Fruit fly (Drosophila melanogaster) whole organism, embryonic: Measurements from ENCODE around the gene CG8560.

ENCODE experiments used
- Adf1 ChIP-seq: fragments of 200-800 bp; sonication (Bioruptor generic); IDR thresholded peaks from 2 replicates; pipeline ENCODE4 v1.3.6; 2022; ENCODE audit warnings: missing biosample characterization, missing genetic modification characterization
- CG1024 ChIP-seq: fragments of 200-800 bp; sonication (Bioruptor generic); IDR thresholded peaks from 2 replicates; pipeline ENCODE4 v1.3.6; 2022; ENCODE audit warnings: missing biosample characterization, missing genetic modification characterization
- CG11398 ChIP-seq: fragments of 200-800 bp; sonication (Bioruptor generic); optimal IDR thresholded peaks from 2 replicates; lab custom pipeline; 2016; ENCODE audit warnings: missing biosample characterization, missing genetic modification characterization
- CG11504 ChIP-seq: fragments of 200-800 bp; sonication (Bioruptor generic); optimal IDR thresholded peaks from 3 replicates; lab custom pipeline; 2019; ENCODE audit warnings: missing biosample characterization, mild to moderate bottlenecking, missing genetic modification characterization, moderate library complexity
- CG12104 ChIP-seq: fragments of 200-800 bp; sonication (Bioruptor generic); optimal IDR thresholded peaks from 3 replicates; lab custom pipeline; 2016; ENCODE audit warnings: missing biosample characterization, missing genetic modification characterization
- CG2116 ChIP-seq: fragments of 200-800 bp; sonication (Bioruptor generic); optimal IDR thresholded peaks from 3 replicates; lab custom pipeline; 2018; ENCODE audit warnings: missing biosample characterization, mild to moderate bottlenecking, missing genetic modification characterization
- CG3065 ChIP-seq: fragments of 200-800 bp; sonication (Bioruptor generic); optimal IDR thresholded peaks from 2 replicates; lab custom pipeline; 2016; ENCODE audit warnings: missing biosample characterization, missing genetic modification characterization
- CG34422 ChIP-seq: fragments of 200-800 bp; sonication (Bioruptor generic); IDR thresholded peaks from 3 replicates; pipeline ENCODE4 v1.3.6; 2022; ENCODE audit warnings: missing biosample characterization, missing genetic modification characterization
- CG42726 ChIP-seq: fragments of 200-800 bp; sonication (Bioruptor generic); IDR thresholded peaks from 2 replicates; pipeline ENCODE4 v1.3.6; 2022; ENCODE audit warnings: missing biosample characterization, missing genetic modification characterization; ENCODE audit not compliant: partially characterized antibody
- CG4328 ChIP-seq: fragments of 200-800 bp; sonication (Bioruptor generic); optimal IDR thresholded peaks from 3 replicates; lab custom pipeline; 2017; ENCODE audit warnings: missing biosample characterization, missing genetic modification reagents, missing genetic modification characterization
- CG4730 ChIP-seq: fragments of 200-800 bp; sonication (Bioruptor generic); IDR thresholded peaks from 2 replicates; pipeline ENCODE4 v1.3.6; 2022; ENCODE audit warnings: missing biosample characterization, missing genetic modification characterization
- CG4820 ChIP-seq: fragments of 200-800 bp; sonication (Bioruptor generic); optimal IDR thresholded peaks from 3 replicates; lab custom pipeline; 2016; ENCODE audit warnings: missing biosample characterization, missing genetic modification characterization
- CG5180 ChIP-seq: fragments of 200-800 bp; sonication (Bioruptor generic); optimal IDR thresholded peaks from 3 replicates; lab custom pipeline; 2017; ENCODE audit warnings: missing biosample characterization, missing genetic modification characterization, mild to moderate bottlenecking, moderate library complexity, missing genetic modification reagents
- CG6683 ChIP-seq: fragments of 200-800 bp; sonication (Bioruptor generic); optimal IDR thresholded peaks from 2 replicates; lab custom pipeline; 2017; ENCODE audit warnings: missing biosample characterization, mild to moderate bottlenecking, missing genetic modification characterization, missing genetic modification reagents
- CG9609 ChIP-seq: fragments of 200-800 bp; sonication (Bioruptor generic); optimal IDR thresholded peaks from 3 replicates; lab custom pipeline; 2016; ENCODE audit warnings: missing biosample characterization, missing genetic modification characterization
- Camta ChIP-seq: fragments of 200-800 bp; sonication (Bioruptor generic); optimal IDR thresholded peaks from 2 replicates; lab custom pipeline; 2016; ENCODE audit warnings: missing biosample characterization, missing genetic modification characterization
- Dad ChIP-seq: fragments of 200-800 bp; sonication (Bioruptor generic); optimal IDR thresholded peaks from 3 replicates; lab custom pipeline; 2016; ENCODE audit warnings: missing biosample characterization, missing genetic modification characterization
- Elba2 ChIP-seq: fragments of 200-800 bp; sonication (Bioruptor generic); optimal IDR thresholded peaks from 3 replicates; lab custom pipeline; 2016; ENCODE audit warnings: missing biosample characterization, missing genetic modification characterization
- H2.0 ChIP-seq: fragments of 200-800 bp; sonication (Bioruptor generic); IDR thresholded peaks from 2 replicates; pipeline ENCODE4 v1.3.6; 2022; ENCODE audit warnings: missing biosample characterization, missing genetic modification characterization
- HLH3B ChIP-seq: fragments of 200-800 bp; sonication (Bioruptor generic); IDR thresholded peaks from 2 replicates; pipeline ENCODE4 v1.3.6; 2022; ENCODE audit warnings: missing biosample characterization, missing genetic modification characterization
- HLH4C ChIP-seq: fragments of 200-800 bp; sonication (Bioruptor generic); IDR thresholded peaks from 3 replicates; pipeline ENCODE4 v1.3.6; 2022; ENCODE audit warnings: missing biosample characterization, missing genetic modification characterization; ENCODE audit not compliant: partially characterized antibody
- Hmx ChIP-seq: fragments of 200-800 bp; sonication (Bioruptor generic); optimal IDR thresholded peaks from 2 replicates; lab custom pipeline; 2016; ENCODE audit warnings: missing biosample characterization, missing genetic modification characterization
- Lhr ChIP-seq: fragments of 200-800 bp; sonication (Bioruptor generic); optimal IDR thresholded peaks from 3 replicates; lab custom pipeline; 2017; ENCODE audit warnings: mild to moderate bottlenecking, missing biosample characterization, missing genetic modification reagents, missing genetic modification characterization
- Poxn ChIP-seq: fragments of 200-800 bp; sonication (Bioruptor generic); IDR thresholded peaks from 2 replicates; pipeline ENCODE4 v1.3.6; 2022; ENCODE audit warnings: missing biosample characterization, missing genetic modification characterization
- Six4 ChIP-seq: fragments of 200-800 bp; sonication (Bioruptor generic); optimal IDR thresholded peaks from 2 replicates; lab custom pipeline; 2016; ENCODE audit warnings: missing biosample characterization, missing genetic modification characterization
- Sry-β ChIP-seq: fragments of 200-800 bp; sonication (Bioruptor generic); optimal IDR thresholded peaks from 2 replicates; lab custom pipeline; 2018; ENCODE audit warnings: missing biosample characterization, mild to moderate bottlenecking, missing genetic modification characterization, moderate library complexity
- Ssrp ChIP-seq: fragments of 200-800 bp; sonication (Bioruptor generic); optimal IDR thresholded peaks from 2 replicates; lab custom pipeline; 2018; ENCODE audit warnings: missing biosample characterization, mild to moderate bottlenecking, missing genetic modification characterization, moderate library complexity
- Trl ChIP-seq, 3 experiments: fragments of >200 bp in 2 of 3; fragments of 200-800 bp in 1 of 3; sonication (Bioruptor generic) in 1 of 3; optimal IDR thresholded peaks; 2 replicates in 1 of 3; 3 replicates in 2 of 3; lab custom pipeline; 2016 to 2017; ENCODE audit warnings: missing biosample characterization in 1 of 3, missing genetic modification characterization in 1 of 3
- abd-A ChIP-seq: fragments of 200-800 bp; sonication (Bioruptor generic); optimal IDR thresholded peaks from 3 replicates; lab custom pipeline; 2019; ENCODE audit warnings: missing biosample characterization, mild to moderate bottlenecking, missing genetic modification characterization, moderate library complexity
- btn ChIP-seq: fragments of 200-800 bp; sonication (Bioruptor generic); optimal IDR thresholded peaks from 2 replicates; lab custom pipeline; 2016; ENCODE audit warnings: missing biosample characterization, missing genetic modification characterization
- cad ChIP-seq: fragments of >200 bp; optimal IDR thresholded peaks from 2 replicates; lab custom pipeline; 2017; ENCODE audit warnings: missing biosample characterization, missing genetic modification characterization
- dan ChIP-seq: fragments of 200-800 bp; sonication (Bioruptor generic); IDR thresholded peaks from 2 replicates; pipeline ENCODE4 v1.3.6; 2022; ENCODE audit warnings: missing biosample characterization, missing genetic modification characterization
- danr ChIP-seq: fragments of 200-800 bp; sonication (Bioruptor generic); IDR thresholded peaks from 2 replicates; pipeline ENCODE4 v1.3.6; 2022; ENCODE audit warnings: missing biosample characterization, missing genetic modification characterization
- disco-r ChIP-seq: fragments of 200-800 bp; sonication (Bioruptor generic); optimal IDR thresholded peaks from 2 replicates; lab custom pipeline; 2016; ENCODE audit warnings: missing biosample characterization, missing genetic modification characterization
- gro ChIP-seq: fragments of 200-800 bp; sonication (Bioruptor generic); optimal IDR thresholded peaks from 2 replicates; lab custom pipeline; 2016; ENCODE audit warnings: missing biosample characterization, missing genetic modification characterization
- gt ChIP-seq: fragments of 200-800 bp; sonication (Bioruptor generic); IDR thresholded peaks from 2 replicates; pipeline ENCODE4 v1.3.6; 2022; ENCODE audit warnings: missing biosample characterization, missing genetic modification characterization
- knrl ChIP-seq: fragments of 200-800 bp; sonication (Bioruptor generic); IDR thresholded peaks from 3 replicates; pipeline ENCODE4 v1.3.6; 2022; ENCODE audit warnings: missing biosample characterization, missing genetic modification characterization; ENCODE audit not compliant: partially characterized antibody
- lilli ChIP-seq: fragments of 200-800 bp; sonication (Bioruptor generic); optimal IDR thresholded peaks from 3 replicates; lab custom pipeline; 2016; ENCODE audit warnings: missing biosample characterization, missing genetic modification characterization
- nerfin-2 ChIP-seq: fragments of 200-800 bp; sonication (Bioruptor generic); IDR thresholded peaks from 2 replicates; pipeline ENCODE4 v1.3.6; 2022; ENCODE audit warnings: missing biosample characterization, missing genetic modification characterization; ENCODE audit not compliant: partially characterized antibody
- pan ChIP-seq, 4 experiments: fragments of >200 bp in 3 of 4; fragments of 200-800 bp in 1 of 4; sonication (Bioruptor generic) in 1 of 4; optimal IDR thresholded peaks in 3 of 4; IDR thresholded peaks in 1 of 4; 2 replicates each; pipeline versions ENCODE4 v1.3.6 to Lab custom; 2017 to 2022; ENCODE audit warnings: missing biosample characterization in 2 of 4, missing genetic modification characterization in 2 of 4, mixed read lengths in 1 of 4
- prd ChIP-seq, 3 experiments: fragments of >200 bp in 2 of 3; fragments of 200-800 bp in 1 of 3; sonication (Bioruptor generic) in 1 of 3; optimal IDR thresholded peaks in 2 of 3; IDR thresholded peaks in 1 of 3; 2 replicates in 2 of 3; 3 replicates in 1 of 3; pipeline versions ENCODE4 v1.3.6 to Lab custom; 2017 to 2022; ENCODE audit warnings: missing biosample characterization in 1 of 3, missing genetic modification characterization in 1 of 3
- sens ChIP-seq: fragments of 200-800 bp; sonication (Bioruptor generic); peaks from one replicate; lab custom pipeline; 2016; ENCODE audit warnings: missing biosample characterization, missing genetic modification characterization
- sob ChIP-seq: fragments of 200-800 bp; sonication (Bioruptor generic); IDR thresholded peaks from 2 replicates; pipeline ENCODE4 v1.3.6; 2022; ENCODE audit warnings: missing biosample characterization, missing genetic modification characterization
- ssp ChIP-seq: fragments of 200-800 bp; sonication (Bioruptor generic); IDR thresholded peaks from 2 replicates; pipeline ENCODE4 v1.3.6; 2022; ENCODE audit warnings: missing biosample characterization, missing genetic modification characterization
- tup ChIP-seq: fragments of 200-800 bp; sonication (Bioruptor generic); optimal IDR thresholded peaks from 2 replicates; lab custom pipeline; 2016; ENCODE audit warnings: missing biosample characterization, mild to moderate bottlenecking, missing genetic modification characterization, moderate library complexity
- vvl ChIP-seq: fragments of 200-800 bp; sonication (Bioruptor generic); IDR thresholded peaks from 2 replicates; pipeline ENCODE4 v1.3.6; 2022; ENCODE audit warnings: missing biosample characterization, missing genetic modification characterization
- z ChIP-seq: fragments of 200-800 bp; sonication (Bioruptor generic); IDR thresholded peaks from 3 replicates; pipeline ENCODE4 v1.3.6; 2022; ENCODE audit warnings: missing biosample characterization, missing genetic modification characterization
- zf30C ChIP-seq: fragments of 200-800 bp; sonication (Bioruptor generic); optimal IDR thresholded peaks from 3 replicates; lab custom pipeline; 2018; ENCODE audit warnings: missing biosample characterization, mild to moderate bottlenecking, missing genetic modification characterization

The CG8560 gene

dm6 chr3L:7364717-7365278 is 39.2 kb downstream of the CG8560 start (continued):
- TF ChIP-seq abd-A (tag; lab: Kevin White, UChicago) (no peak), sens (GFP tag; lab: Kevin White, UChicago) (peak; percentile 61), Lhr (GFP tag; lab: Kevin White, UChicago) (no peak), CG4328 (no peak), HLH3B (GFP tag; lab: Robert Waterston, UW) (no peak), CG34422 (GFP tag; lab: Robert Waterston, UW) (0 out of 3 replicates have a peak, but pooled peaks have one; percentile 14), CG42726 (GFP tag; lab: Robert Waterston, UW) (no peak)

- peak; percentile 45 to 57 for TF ChIP-seq Trl (optimal IDR thresholded peaks at IDR 0.05; lab: Kevin White, UChicago)
- TF ChIP-seq Trl (GFP tag; optimal IDR thresholded peaks at IDR 0.05; lab: Kevin White, UChicago), result no peak
- TF ChIP-seq Camta (GFP tag; lab: Kevin White, UChicago), result no peak
- TF ChIP-seq CG4820, result peak; percentile 98
- no peak for TF ChIP-seq pan (optimal IDR thresholded peaks at IDR 0.05; lab: Kevin White, UChicago)
- TF ChIP-seq pan (GFP tag; optimal IDR thresholded peaks at IDR 0.05 in 1 of 2, IDR thresholded peaks at IDR 0.05 in 1 of 2), result peak in 1 of 2 experiments; percentile 56
- TF ChIP-seq CG9609 (GFP tag; lab: Kevin White, UChicago), result no peak
- peak; percentile 46; the same call in 1 of the 2 replicates for TF ChIP-seq CG1024 (GFP tag; lab: Robert Waterston, UW)
- TF ChIP-seq HLH4C, result no peak
- TF ChIP-seq CG2116 (GFP tag; lab: Kevin White, UChicago), result no peak
- TF ChIP-seq ssp (GFP tag; lab: Robert Waterston, UW), result no peak
- TF ChIP-seq Dad (GFP tag; lab: Kevin White, UChicago), result peak; percentile 23
- TF ChIP-seq disco-r (GFP tag; lab: Kevin White, UChicago), result no peak
- no peak for TF ChIP-seq Adf1 (GFP tag; lab: Robert Waterston, UW)
- no peak for TF ChIP-seq danr (GFP tag; lab: Robert Waterston, UW)
- TF ChIP-seq CG4730 (GFP tag; lab: Robert Waterston, UW), result no peak
- no peak for TF ChIP-seq gt
- TF ChIP-seq tup, result no peak
- no peak for TF ChIP-seq Poxn
- TF ChIP-seq Six4 (GFP tag; lab: Kevin White, UChicago), result no peak
- no peak for TF ChIP-seq CG12104 (GFP tag; lab: Kevin White, UChicago)
- peak; percentile 41 for TF ChIP-seq CG11504
- no peak for TF ChIP-seq Sry-β
- TF ChIP-seq H2.0 (GFP tag; lab: Robert Waterston, UW), result no peak
- no peak for TF ChIP-seq sob (GFP tag; lab: Robert Waterston, UW)
- no peak for TF ChIP-seq Ssrp (tag; lab: Kevin White, UChicago)
- TF ChIP-seq prd (optimal IDR thresholded peaks at IDR 0.05; lab: Kevin White, UChicago), result no peak
- peak; percentile 32; the same call in 1 of the 3 replicates for TF ChIP-seq prd (GFP tag; IDR thresholded peaks at IDR 0.05; lab: Robert Waterston, UW)
- TF ChIP-seq lilli (GFP tag; lab: Kevin White, UChicago), result no peak
- no peak for TF ChIP-seq zf30C (GFP tag; lab: Kevin White, UChicago)
- peak; percentile 88 for TF ChIP-seq Elba2 (GFP tag; lab: Kevin White, UChicago)
- no peak for TF ChIP-seq Hmx
- TF ChIP-seq vvl, result peak; percentile 64; the same call in 1 of the 2 replicates
- no peak for TF ChIP-seq knrl (GFP tag; lab: Robert Waterston, UW)
- no peak for TF ChIP-seq z (GFP tag; lab: Robert Waterston, UW)
- TF ChIP-seq CG5180 (GFP tag; lab: Kevin White, UChicago), result no peak
- TF ChIP-seq CG11398, result no peak
- TF ChIP-seq btn (GFP tag; lab: Kevin White, UChicago), result no peak
- TF ChIP-seq CG6683 (GFP tag; lab: Kevin White, UChicago), result no peak
- TF ChIP-seq nerfin-2 (GFP tag; lab: Robert Waterston, UW), result no peak
- no peak for TF ChIP-seq cad
- no peak for TF ChIP-seq CG3065
- TF ChIP-seq gro, result peak; percentile 40
- TF ChIP-seq dan (GFP tag; lab: Robert Waterston, UW), result no peak
Measured at dm6 chr3L:7361095-7361522, 42.9 kb downstream of the CG8560 start.
